Fruit fly (Drosophila melanogaster): ENCODE results near the gene HP4.

HP4 gene

dm6 chr3L:7961973-7962753, 13.8 kb downstream of the HP4 start (continued):
- TF ChIP-seq CG6254 (GFP tag; optimal IDR thresholded peaks at IDR 0.05) = peak; percentile 37
- peak; percentile 59 for TF ChIP-seq dmrt99B (tag; optimal IDR thresholded peaks at IDR 0.05)
- TF ChIP-seq CG1603 (tag; optimal IDR thresholded peaks at IDR 0.05) = peak; percentile 15
- TF ChIP-seq CrebB (tag; optimal IDR thresholded peaks at IDR 0.05) = no peak
- no peak for TF ChIP-seq CG9215 (GFP tag; IDR thresholded peaks at IDR 0.05)
- no peak for TF ChIP-seq CG14667 (GFP tag; IDR thresholded peaks at IDR 0.05)
- no peak for TF ChIP-seq fu2 (GFP tag; optimal IDR thresholded peaks at IDR 0.05)

dm6 chr3L:7960707-7961695, 15.0 kb downstream of the HP4 start:
- peak; percentile 20 for TF ChIP-seq CTCF (GFP tag; optimal IDR thresholded peaks at IDR 0.05)
- TF ChIP-seq nau (GFP tag; optimal IDR thresholded peaks at IDR 0.05) = peak; percentile 15
- no peak for TF ChIP-seq ash1 (GFP tag; optimal IDR thresholded peaks at IDR 0.05)
- peak; percentile 12 for TF ChIP-seq CG1233 (GFP tag; optimal IDR thresholded peaks at IDR 0.05)
- TF ChIP-seq Hr51 (GFP tag; optimal IDR thresholded peaks at IDR 0.05) = peak in 1 of 2 experiments; percentile 27
- peak; percentile 62 for TF ChIP-seq sqz (GFP tag; optimal IDR thresholded peaks at IDR 0.05)
- no peak for TF ChIP-seq Opbp (GFP tag; IDR thresholded peaks at IDR 0.05; ENCODE audit: partially characterized antibody)
- TF ChIP-seq Lim3 (GFP tag; IDR thresholded peaks at IDR 0.05) = peak; percentile 72; the same call in 1 of the 2 replicates
- TF ChIP-seq CG6813 (GFP tag; optimal IDR thresholded peaks at IDR 0.05) = peak; percentile 4
- peak; percentile 9 for TF ChIP-seq CG8359 (GFP tag; optimal IDR thresholded peaks at IDR 0.05; ENCODE audit: borderline replicate concordance)
- TF ChIP-seq kni (GFP tag; optimal IDR thresholded peaks at IDR 0.05) = peak; percentile 61
- TF ChIP-seq MTF-1 (GFP tag; optimal IDR thresholded peaks at IDR 0.05; ENCODE audit: borderline replicate concordance) = peak; percentile 18
- peak; percentile 53 for TF ChIP-seq D19A (tag; optimal IDR thresholded peaks at IDR 0.05)
- peak; percentile 45 for TF ChIP-seq CG9727 (GFP tag; optimal IDR thresholded peaks at IDR 0.05)
- TF ChIP-seq hth (optimal IDR thresholded peaks at IDR 0.05) = no peak
- 0 out of 3 replicates have a peak, but pooled peaks have one; percentile 40 for TF ChIP-seq z (GFP tag; IDR thresholded peaks at IDR 0.05)
- no peak for TF ChIP-seq tll (GFP tag; optimal IDR thresholded peaks at IDR 0.05)
- no peak for TF ChIP-seq Stat92E (GFP tag; optimal IDR thresholded peaks at IDR 0.05)
- peak; percentile 66 for TF ChIP-seq CG2678 (tag; optimal IDR thresholded peaks at IDR 0.05)
- TF ChIP-seq CG8388 (GFP tag; optimal IDR thresholded peaks at IDR 0.05) = no peak
- TF ChIP-seq Med (GFP tag) = peak; percentile 76
- TF ChIP-seq CG4707 (GFP tag; optimal IDR thresholded peaks at IDR 0.05) = no peak
- TF ChIP-seq CG15696 (tag; optimal IDR thresholded peaks at IDR 0.05) = peak; percentile 46
- TF ChIP-seq CG17385 (GFP tag; optimal IDR thresholded peaks at IDR 0.05) = peak; percentile 4
- no peak for TF ChIP-seq CG8290 (GFP tag; optimal IDR thresholded peaks at IDR 0.05)
- peak; percentile 40 to 44 for TF ChIP-seq CG8290 (tag; optimal IDR thresholded peaks at IDR 0.05)
- peak; percentile 28 for TF ChIP-seq Side (GFP tag; optimal IDR thresholded peaks at IDR 0.05)
- no peak for TF ChIP-seq CG3065 (GFP tag; optimal IDR thresholded peaks at IDR 0.05)
- TF ChIP-seq Scr (GFP tag; IDR thresholded peaks at IDR 0.05; ENCODE audit: partially characterized antibody) = no peak
- TF ChIP-seq CG17359 (tag; optimal IDR thresholded peaks at IDR 0.05) = peak; percentile 1
- no peak for TF ChIP-seq CG11398 (GFP tag; optimal IDR thresholded peaks at IDR 0.05)
- peak; percentile 10; the same call in 1 of the 2 replicates for TF ChIP-seq dati (GFP tag; IDR thresholded peaks at IDR 0.05)
- TF ChIP-seq CG15601 (tag; optimal IDR thresholded peaks at IDR 0.05) = peak; percentile 45
- peak; percentile 43 for TF ChIP-seq CG12071 (GFP tag; optimal IDR thresholded peaks at IDR 0.05)
- TF ChIP-seq CG33213 (GFP tag; optimal IDR thresholded peaks at IDR 0.05) = peak; percentile 24
- TF ChIP-seq CG17568 (GFP tag; optimal IDR thresholded peaks at IDR 0.05) = peak; percentile 19
- no peak for TF ChIP-seq CG9215 (GFP tag; IDR thresholded peaks at IDR 0.05)
- peak; percentile 36 for TF ChIP-seq dmrt11E (tag; optimal IDR thresholded peaks at IDR 0.05)

All from whole organism, embryonic.